Worm (Caenorhabditis elegans) whole organism, L3 larva: Measurements from ENCODE around the gene mcm-3AP.

Experiments
- R02D3.7 ChIP-seq: fragments of 150-350 bp; optimal IDR thresholded peaks from 2 replicates; lab custom pipeline; 2014; ENCODE audit warnings: missing biosample characterization, missing genetic modification characterization
- ZK546.5 ChIP-seq: sonication (generic microtip); optimal IDR thresholded peaks from 2 replicates; lab custom pipeline; 2017; ENCODE audit warnings: missing biosample characterization, missing genetic modification characterization
- aly-2 ChIP-seq: fragments of 150-350 bp; optimal IDR thresholded peaks from 2 replicates; lab custom pipeline; 2014; ENCODE audit warnings: missing biosample characterization, missing genetic modification characterization
- ama-1 ChIP-seq: fragments of 150-350 bp; optimal IDR thresholded peaks from 2 replicates; lab custom pipeline; 2018
- ceh-16 ChIP-seq: sonication (generic microtip); optimal IDR thresholded peaks from 2 replicates; lab custom pipeline; 2017; ENCODE audit warnings: missing biosample characterization, missing genetic modification characterization
- ceh-28 ChIP-seq: fragments of 150-350 bp; optimal IDR thresholded peaks from 2 replicates; lab custom pipeline; 2014; ENCODE audit warnings: missing biosample characterization, missing genetic modification reagents, missing genetic modification characterization
- ceh-82 ChIP-seq: fragments of 150-350 bp; optimal IDR thresholded peaks from 2 replicates; lab custom pipeline; 2014; ENCODE audit warnings: missing biosample characterization, missing genetic modification characterization
- ceh-9 ChIP-seq: sonication (generic microtip); optimal IDR thresholded peaks from 2 replicates; lab custom pipeline; 2018; ENCODE audit warnings: missing biosample characterization, missing genetic modification characterization
- daf-12 ChIP-seq: fragments of 150-350 bp; optimal IDR thresholded peaks from 2 replicates; lab custom pipeline; 2014; ENCODE audit warnings: missing biosample characterization, missing genetic modification reagents, missing genetic modification characterization
- egl-5 ChIP-seq: fragments of 150-350 bp; optimal IDR thresholded peaks from 2 replicates; lab custom pipeline; 2017; ENCODE audit warnings: missing biosample characterization, missing genetic modification reagents, missing genetic modification characterization, inconsistent platforms
- elt-2 ChIP-seq: sonication (generic microtip); optimal IDR thresholded peaks from 2 replicates; lab custom pipeline; 2016; ENCODE audit warnings: missing genetic modification reagents, mild to moderate bottlenecking, missing genetic modification characterization, missing compliant biosample characterization
- elt-3 ChIP-seq, 3 experiments: fragments of 150-350 bp in 1 of 3; sonication (generic microtip) in 2 of 3; optimal IDR thresholded peaks; 2 replicates in 2 of 3; 4 replicates in 1 of 3; lab custom pipeline; 2014 to 2017; ENCODE audit warnings: missing biosample characterization in 3 of 3, missing genetic modification characterization in 3 of 3
- fkh-10 ChIP-seq: sonication (generic microtip); optimal IDR thresholded peaks from 2 replicates; lab custom pipeline; 2017; ENCODE audit warnings: missing biosample characterization, missing genetic modification reagents, missing genetic modification characterization
- fkh-2 ChIP-seq: fragments of 150-350 bp; optimal IDR thresholded peaks from 2 replicates; lab custom pipeline; 2014; ENCODE audit warnings: missing biosample characterization, missing genetic modification reagents, missing genetic modification characterization
- fos-1 ChIP-seq: fragments of 150-350 bp; optimal IDR thresholded peaks from 2 replicates; lab custom pipeline; 2014; ENCODE audit warnings: missing biosample characterization, missing genetic modification characterization
- hmg-11 ChIP-seq: sonication (generic microtip); optimal IDR thresholded peaks from 2 replicates; lab custom pipeline; 2016; ENCODE audit warnings: missing genetic modification characterization, missing compliant biosample characterization
- jun-1 ChIP-seq: fragments of 150-350 bp; optimal IDR thresholded peaks from 2 replicates; lab custom pipeline; 2014; ENCODE audit warnings: missing biosample characterization, missing genetic modification reagents, missing genetic modification characterization
- lin-15B ChIP-seq: fragments of 150-350 bp; optimal IDR thresholded peaks from 2 replicates; lab custom pipeline; 2014; ENCODE audit warnings: missing biosample characterization, missing genetic modification characterization
- lin-39 ChIP-seq: fragments of 150-350 bp; optimal IDR thresholded peaks from 2 replicates; lab custom pipeline; 2018; ENCODE audit warnings: missing biosample characterization, missing genetic modification reagents, missing genetic modification characterization
- lsy-12 ChIP-seq: sonication (generic microtip); optimal IDR thresholded peaks from 2 replicates; lab custom pipeline; 2016; ENCODE audit warnings: mild to moderate bottlenecking, missing genetic modification characterization, missing compliant biosample characterization
- mdl-1 ChIP-seq: fragments of 150-350 bp; optimal IDR thresholded peaks from 2 replicates; lab custom pipeline; 2014; ENCODE audit warnings: missing biosample characterization, missing genetic modification characterization
- mml-1 ChIP-seq: fragments of 150-350 bp; sonication (generic microtip); optimal IDR thresholded peaks from 3 replicates; lab custom pipeline; 2014; ENCODE audit warnings: missing biosample characterization, missing genetic modification characterization
- nfya-1 ChIP-seq: sonication (generic microtip); optimal IDR thresholded peaks from 2 replicates; lab custom pipeline; 2017; ENCODE audit warnings: missing genetic modification characterization, mild to moderate bottlenecking, missing compliant biosample characterization, antibody characterized with exemption, moderate library complexity; ENCODE audit not compliant: insufficient read depth
- nhr-11 ChIP-seq: fragments of 150-350 bp; optimal IDR thresholded peaks from 2 replicates; lab custom pipeline; 2014; ENCODE audit warnings: missing biosample characterization, missing genetic modification characterization
- nhr-12 ChIP-seq: fragments of 150-350 bp; optimal IDR thresholded peaks from 2 replicates; lab custom pipeline; 2014; ENCODE audit warnings: missing biosample characterization, missing genetic modification characterization
- nhr-23 ChIP-seq: fragments of 150-350 bp; optimal IDR thresholded peaks from 2 replicates; lab custom pipeline; 2014; ENCODE audit warnings: missing biosample characterization, missing genetic modification reagents, missing genetic modification characterization
- nhr-237 ChIP-seq: fragments of 150-350 bp; optimal IDR thresholded peaks from 2 replicates; lab custom pipeline; 2014; ENCODE audit warnings: missing biosample characterization, missing genetic modification characterization
- nhr-25 ChIP-seq: sonication (generic microtip); optimal IDR thresholded peaks from 2 replicates; lab custom pipeline; 2017; ENCODE audit warnings: missing biosample characterization, missing genetic modification characterization
- nhr-28 ChIP-seq: fragments of 150-350 bp; optimal IDR thresholded peaks from 2 replicates; lab custom pipeline; 2014; ENCODE audit warnings: missing biosample characterization, missing genetic modification characterization
- nhr-43 ChIP-seq: sonication (generic microtip); optimal IDR thresholded peaks from 2 replicates; lab custom pipeline; 2016; ENCODE audit warnings: mild to moderate bottlenecking, missing genetic modification characterization, missing compliant biosample characterization; ENCODE audit not compliant: poor library complexity, severe bottlenecking
- nhr-67 ChIP-seq: fragments of 150-350 bp; optimal IDR thresholded peaks from 2 replicates; lab custom pipeline; 2014; ENCODE audit warnings: missing biosample characterization, missing genetic modification characterization
- nhr-76 ChIP-seq: fragments of 150-350 bp; sonication (generic microtip); optimal IDR thresholded peaks from 5 replicates; lab custom pipeline; 2014; ENCODE audit warnings: missing biosample characterization, missing genetic modification characterization
- nhr-77 ChIP-seq: fragments of 150-350 bp; optimal IDR thresholded peaks from 2 replicates; lab custom pipeline; 2014; ENCODE audit warnings: missing biosample characterization, missing genetic modification characterization
- pha-4 ChIP-seq: fragments of 150-350 bp; optimal IDR thresholded peaks from 2 replicates; lab custom pipeline; 2014; ENCODE audit warnings: missing biosample characterization, missing genetic modification reagents, missing genetic modification characterization
- pqm-1 ChIP-seq: fragments of 150-350 bp; optimal IDR thresholded peaks from 2 replicates; lab custom pipeline; 2017; ENCODE audit warnings: missing biosample characterization, missing genetic modification characterization, inconsistent platforms
- skn-1 ChIP-seq: fragments of 150-350 bp; optimal IDR thresholded peaks from 2 replicates; lab custom pipeline; 2014; ENCODE audit warnings: missing biosample characterization, missing genetic modification characterization
- snpc-4 ChIP-seq: fragments of 150-350 bp; optimal IDR thresholded peaks from 2 replicates; lab custom pipeline; 2014; ENCODE audit warnings: missing biosample characterization, missing genetic modification characterization
- tbx-2 ChIP-seq: sonication (generic microtip); optimal IDR thresholded peaks from 2 replicates; lab custom pipeline; 2016; ENCODE audit warnings: mild to moderate bottlenecking, missing genetic modification characterization, missing compliant biosample characterization
- unc-39 ChIP-seq: sonication (generic microtip); optimal IDR thresholded peaks from 4 replicates; lab custom pipeline; 2017; ENCODE audit warnings: missing biosample characterization, missing genetic modification characterization
- zag-1 ChIP-seq: fragments of 150-350 bp; optimal IDR thresholded peaks from 2 replicates; lab custom pipeline; 2014; ENCODE audit warnings: missing biosample characterization, missing genetic modification characterization
- ztf-11 ChIP-seq: fragments of 150-350 bp; optimal IDR thresholded peaks from 2 replicates; lab custom pipeline; 2014; ENCODE audit warnings: missing biosample characterization, missing genetic modification characterization

Gene mcm-3AP

DNA sequence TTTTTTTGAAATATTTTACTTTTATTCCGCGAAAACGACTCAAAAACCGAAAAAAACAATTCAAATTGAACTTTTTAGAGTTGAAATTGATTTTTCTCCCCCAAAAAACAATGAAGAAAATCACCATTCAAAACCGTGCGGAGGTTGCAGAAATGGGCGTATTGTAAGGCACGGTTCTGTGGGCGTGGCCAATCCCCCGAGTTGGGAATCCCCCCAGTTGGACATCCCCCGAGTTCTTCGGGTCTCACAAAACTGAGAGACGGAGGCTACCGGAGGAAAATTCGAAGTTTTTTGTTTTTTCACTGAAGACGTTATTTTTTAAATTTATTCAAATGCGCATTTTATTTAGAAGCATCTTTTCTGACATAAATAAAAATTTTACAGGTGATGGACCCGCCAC is at the start of gene mcm-3AP:
TSS of gene mcm-3AP (plus strand) at position 383 of the 400 bp plus-strand sequence.
- TF ChIP-seq elt-2 (tag; lab: Kevin White, UChicago), result peak; percentile 26
- peak; percentile 13 for TF ChIP-seq hmg-11
- peak; percentile 58 for TF ChIP-seq nfya-1

DNA sequence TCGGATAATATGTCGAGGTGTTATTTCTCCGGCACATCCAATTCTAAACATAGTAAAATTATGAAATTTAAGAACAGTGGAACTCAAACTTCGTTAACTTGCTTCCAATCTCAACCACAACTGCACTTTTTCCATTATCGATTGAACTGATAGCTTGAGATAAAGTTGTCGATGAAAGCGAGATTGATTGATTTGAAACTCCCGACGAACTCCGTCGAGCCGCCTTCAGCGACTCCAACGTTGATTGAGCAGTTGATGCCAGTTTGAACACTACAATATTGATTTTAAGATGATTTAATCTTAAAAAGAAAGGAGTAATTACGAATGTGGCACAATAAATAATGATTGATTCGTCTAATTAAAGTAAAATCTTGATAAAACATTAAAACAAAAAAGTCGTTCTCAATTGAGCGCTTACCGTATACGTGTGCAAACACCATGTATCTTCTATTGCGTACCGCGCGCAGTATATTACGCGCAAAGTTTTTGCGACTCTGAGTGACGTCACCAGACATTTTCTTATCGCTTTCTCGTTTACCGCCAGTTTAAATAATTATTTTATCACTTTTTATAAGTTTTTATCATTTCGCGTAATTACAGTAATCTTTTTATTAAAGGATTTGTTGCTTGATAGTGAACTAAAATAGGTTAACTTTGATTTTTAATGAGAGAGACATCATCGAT is 46.1 kb upstream of the mcm-3AP start, which contains the start of gene arp-11:
TSS of gene arp-11 (minus strand) at position 51 of the 684 bp plus-strand sequence.
- peak; percentile 71 for TF ChIP-seq nhr-23 (tag; lab: Kevin White, UChicago)
- peak; percentile 53 for TF ChIP-seq snpc-4 (tag; lab: Kevin White, UChicago)
- TF ChIP-seq nhr-67 (tag; lab: Kevin White, UChicago), result no peak
- peak; percentile 54 for TF ChIP-seq lsy-12
- TF ChIP-seq aly-2 (tag; lab: Kevin White, UChicago), result no peak
- no peak for TF ChIP-seq mml-1 (tag; lab: Kevin White, UChicago)
- TF ChIP-seq hmg-11, result peak; percentile 49
- no peak for TF ChIP-seq ztf-11 (tag; lab: Kevin White, UChicago)
- no peak for TF ChIP-seq zag-1 (tag; lab: Kevin White, UChicago)
- TF ChIP-seq ceh-28, result no peak
- TF ChIP-seq unc-39 (tag; lab: Kevin White, UChicago), result no peak
- no peak for TF ChIP-seq nhr-237
- no peak for TF ChIP-seq fkh-2 (tag; lab: Kevin White, UChicago)
- TF ChIP-seq egl-5 (tag; lab: Kevin White, UChicago), result peak; percentile 61
- peak; percentile 92 for TF ChIP-seq pha-4 (tag; lab: Kevin White, UChicago)
- TF ChIP-seq nhr-77, result no peak
- TF ChIP-seq tbx-2 (tag; lab: Kevin White, UChicago), result no peak
- no peak for TF ChIP-seq fkh-10 (GFP tag; lab: Kevin White, UChicago)
- TF ChIP-seq ceh-16 (tag; lab: Kevin White, UChicago), result no peak
- TF ChIP-seq R02D3.7, result no peak
- TF ChIP-seq daf-12, result no peak
- peak; percentile 84 for TF ChIP-seq pqm-1 (tag; lab: Kevin White, UChicago)
- TF ChIP-seq elt-3 (tag; optimal IDR thresholded peaks at IDR 0.05; lab: Kevin White, UChicago), result no peak
- no peak for TF ChIP-seq nhr-76 (tag; lab: Kevin White, UChicago)
- TF ChIP-seq mdl-1, result no peak
- TF ChIP-seq nhr-11 (tag; lab: Kevin White, UChicago), result no peak
- peak; percentile 70 for TF ChIP-seq lin-15B (tag; lab: Kevin White, UChicago)
- no peak for TF ChIP-seq skn-1 (tag; lab: Kevin White, UChicago)
- peak; percentile 75 for TF ChIP-seq nhr-25 (tag; lab: Kevin White, UChicago)
- no peak for TF ChIP-seq nhr-28 (tag; lab: Kevin White, UChicago)
- TF ChIP-seq ceh-9, result no peak
- peak; percentile 90 for TF ChIP-seq nfya-1
- TF ChIP-seq fos-1 (tag; lab: Kevin White, UChicago), result no peak
- no peak for TF ChIP-seq ZK546.5 (tag; lab: Kevin White, UChicago)
- peak; percentile 15 for TF ChIP-seq lin-39 (tag; lab: Kevin White, UChicago)
- TF ChIP-seq jun-1 (tag; lab: Kevin White, UChicago), result peak; percentile 69
- no peak for TF ChIP-seq ama-1 (lab: Kevin White, UChicago)
- peak; percentile 96 for TF ChIP-seq elt-2 (tag; lab: Kevin White, UChicago)
- no peak for TF ChIP-seq ceh-82
- TF ChIP-seq nhr-43, result peak; percentile 11
- TF ChIP-seq, all 47 proteins: peak for 14

DNA sequence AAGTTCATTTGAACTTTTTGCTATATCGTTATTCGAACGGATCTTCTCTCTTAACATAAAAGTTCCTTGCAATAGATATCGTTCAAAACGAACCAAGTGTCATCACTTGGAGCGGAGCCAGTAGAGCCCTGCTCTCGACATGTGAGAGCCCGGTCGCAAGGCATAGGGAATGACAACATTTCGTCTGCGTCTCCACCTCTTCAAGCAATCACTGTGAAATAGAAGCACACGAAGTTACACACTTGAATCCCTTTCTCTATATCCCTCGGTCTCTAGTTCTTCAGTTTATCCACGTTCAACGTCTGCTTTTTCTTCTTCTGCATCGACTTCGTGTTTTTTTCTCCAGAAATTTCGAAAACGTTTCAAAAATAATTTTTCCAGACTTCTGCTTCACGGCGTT is 45.1 kb upstream of the mcm-3AP start, which contains the start of gene C49H3.6:
TSS of gene C49H3.6 (plus strand) at position 380 of the 400 bp plus-strand sequence.
- TF ChIP-seq hmg-11, result peak; percentile 56
- TF ChIP-seq snpc-4 (tag; lab: Kevin White, UChicago), result no peak
- no peak for TF ChIP-seq ceh-9
- peak; percentile 0 for TF ChIP-seq pha-4 (tag; lab: Kevin White, UChicago)
- TF ChIP-seq lin-15B (tag; lab: Kevin White, UChicago), result peak; percentile 34
- TF ChIP-seq nfya-1, result peak; percentile 68
- TF ChIP-seq mdl-1, result no peak
- no peak for TF ChIP-seq nhr-12 (tag; lab: Kevin White, UChicago)
- TF ChIP-seq lin-39 (tag; lab: Kevin White, UChicago), result peak; percentile 25
- TF ChIP-seq nhr-25 (tag; lab: Kevin White, UChicago), result no peak
- TF ChIP-seq skn-1 (tag; lab: Kevin White, UChicago), result peak; percentile 4
- TF ChIP-seq nhr-28 (tag; lab: Kevin White, UChicago), result no peak
- no peak for TF ChIP-seq fkh-2 (tag; lab: Kevin White, UChicago)
